Worm (Caenorhabditis elegans) whole organism, young adult: ENCODE data around the gene srg-50.

Experiments used
- dpl-1 ChIP-seq: fragments of 150-350 bp; optimal IDR thresholded peaks from 2 replicates; lab custom pipeline; 2014; ENCODE audit warnings: missing biosample characterization, missing genetic modification reagents, missing genetic modification characterization
- him-1 ChIP-seq: sonication (generic microtip); optimal IDR thresholded peaks from 2 replicates; lab custom pipeline; 2016; ENCODE audit warnings: missing genotype, missing genetic modification reagents, missing genetic modification characterization, missing compliant biosample characterization
- nhr-90 ChIP-seq: sonication (generic microtip); optimal IDR thresholded peaks from 2 replicates; lab custom pipeline; 2016; ENCODE audit warnings: missing genotype, mild to moderate bottlenecking, missing genetic modification characterization, missing compliant biosample characterization

ce11 chrIV:7039476-7040261, 35.3 kb downstream of the srg-50 start, which contains the start of the genes cogc-2 and klp-18:
- TF ChIP-seq nhr-90 (tag; lab: Kevin White, UChicago) = no peak
- peak; percentile 64 for TF ChIP-seq him-1 (tag; lab: Kevin White, UChicago)
- TF ChIP-seq dpl-1 (GFP tag; lab: Kevin White, UChicago) = peak; percentile 84
